Worm (Caenorhabditis elegans): ENCODE results near the gene sru-3.

ce11 chrIV:9511640-9512039 is 15.2 kb downstream of the sru-3 start:
- TF ChIP-seq ets-7 (tag; optimal IDR thresholded peaks at IDR 0.05) (no peak), ama-1 (optimal IDR thresholded peaks at IDR 0.05) (no peak), B0310.2 (tag; optimal IDR thresholded peaks at IDR 0.05) (no peak), tbx-37 (GFP tag; conservative IDR thresholded peaks at IDR 0.05) (no peak), tra-4 (tag; optimal IDR thresholded peaks at IDR 0.05) (no peak), aly-1 (tag; optimal IDR thresholded peaks at IDR 0.05) (no peak), flt-1 (GFP tag; IDR thresholded peaks at IDR 0.05) (no peak), ceh-13 (GFP tag; optimal IDR thresholded peaks at IDR 0.05) (no peak), hmbx-1 (tag; optimal IDR thresholded peaks at IDR 0.05) (no peak), scrt-1 (GFP tag; IDR thresholded peaks at IDR 0.05) (no peak), hnd-1 (tag; optimal IDR thresholded peaks at IDR 0.05) (no peak), pes-1 (GFP tag; IDR thresholded peaks at IDR 0.05) (no peak)
